Worm (Caenorhabditis elegans) whole organism, young adult: ENCODE data around the gene srm-1.

ENCODE experiments used
- B0035.1 ChIP-seq: sonication (generic microtip); optimal IDR thresholded peaks from 2 replicates; lab custom pipeline; 2016; ENCODE audit warnings: missing genetic modification characterization, mild to moderate bottlenecking, missing compliant biosample characterization, missing genotype, missing genetic modification reagents
- chd-7 ChIP-seq: sonication (generic microtip); optimal IDR thresholded peaks from 2 replicates; lab custom pipeline; 2016; ENCODE audit warnings: mild to moderate bottlenecking, missing genetic modification characterization, moderate library complexity, missing compliant biosample characterization
- efl-1 ChIP-seq: fragments of 150-350 bp; optimal IDR thresholded peaks from 2 replicates; lab custom pipeline; 2014; ENCODE audit warnings: missing biosample characterization, missing genetic modification reagents, missing genetic modification characterization
- hlh-12 ChIP-seq: sonication (generic microtip); optimal IDR thresholded peaks from 2 replicates; lab custom pipeline; 2016; ENCODE audit warnings: missing genetic modification characterization, missing compliant biosample characterization
- madf-6 ChIP-seq: fragments of 200-800 bp; sonication (Bioruptor generic); IDR thresholded peaks from 2 replicates; pipeline ENCODE4 v1.3.6; 2022; ENCODE audit warnings: missing genetic modification reagents, missing genetic modification characterization, missing compliant biosample characterization
- pha-4 ChIP-seq: fragments of 150-350 bp; sonication (generic microtip); optimal IDR thresholded peaks from 2 replicates; lab custom pipeline; 2014; ENCODE audit warnings: missing biosample characterization, missing genetic modification reagents, missing genetic modification characterization

ce11 chrIV:5054297-5054696 lies 42.0 kb downstream of the srm-1 start:
- TF ChIP-seq efl-1 (GFP tag; lab: Kevin White, UChicago) (no peak), hlh-12 (tag; lab: Kevin White, UChicago) (no peak), pha-4 (tag; lab: Kevin White, UChicago) (no peak), madf-6 (no peak), chd-7 (tag; lab: Kevin White, UChicago) (no peak), B0035.1 (tag; lab: Kevin White, UChicago) (no peak)
